Comparison of ENCODE assay signal across 1 fruit fly cellular context in the genomic region with DNA sequence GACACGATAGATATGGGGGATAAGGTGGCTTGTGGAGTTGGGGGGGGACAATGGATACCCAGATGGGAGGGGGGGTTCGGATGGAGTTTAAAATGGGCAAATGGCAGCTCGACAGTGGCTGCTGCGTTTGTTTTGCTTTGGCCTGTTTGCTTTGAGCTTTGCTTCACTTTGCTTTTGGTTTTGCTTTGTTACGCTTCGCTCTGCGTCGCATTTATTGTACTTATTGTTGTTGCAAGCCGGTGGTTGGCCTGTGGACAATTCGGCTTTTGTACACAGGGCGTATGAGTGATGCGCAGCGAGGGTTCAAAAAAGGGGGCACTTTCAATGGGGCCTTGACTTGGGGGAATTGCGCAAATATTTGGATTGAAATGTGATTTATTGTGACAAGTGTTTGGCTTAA.
A peak's percentile ranks its signal among the peaks of the same experiment; 100 is the strongest.
TF ChIP-seq lines count a peak whose summit lies in the region.

No protein-coding gene starts in this region.

TF ChIP-seq in whole organism, embryonic, 481 proteins besides CTCF, POLR2A, EP300 and RAD21 (continued from another document):
- no peak for TF ChIP-seq Lhr (GFP tag; optimal IDR thresholded peaks at IDR 0.05; lab: Kevin White, UChicago)
- no peak for TF ChIP-seq slbo (GFP tag; IDR thresholded peaks at IDR 0.05; lab: Robert Waterston, UW)
- no peak for TF ChIP-seq Usf (GFP tag; optimal IDR thresholded peaks at IDR 0.05; lab: Kevin White, UChicago)
- peak; percentile 23; the same call in 1 of the 2 replicates for TF ChIP-seq ara (GFP tag; IDR thresholded peaks at IDR 0.05; lab: Robert Waterston, UW)
- TF ChIP-seq ftz-f1 (GFP tag; optimal IDR thresholded peaks at IDR 0.05; lab: Kevin White, UChicago), result no peak
- no peak for TF ChIP-seq amos (GFP tag; IDR thresholded peaks at IDR 0.05; lab: Robert Waterston, UW; ENCODE audit: partially characterized antibody)
- no peak for TF ChIP-seq sens-2 (GFP tag; IDR thresholded peaks at IDR 0.05; lab: Robert Waterston, UW)
- no peak for TF ChIP-seq CG7839 (tag; optimal IDR thresholded peaks at IDR 0.05; lab: Kevin White, UChicago)
- TF ChIP-seq Ssrp (tag; optimal IDR thresholded peaks at IDR 0.05; lab: Kevin White, UChicago), result no peak
- peak; percentile 4 for TF ChIP-seq Sry-β (GFP tag; optimal IDR thresholded peaks at IDR 0.05; lab: Kevin White, UChicago)
- TF ChIP-seq CG31388 (GFP tag; optimal IDR thresholded peaks at IDR 0.05; lab: Kevin White, UChicago), result no peak
- TF ChIP-seq ssp (GFP tag; IDR thresholded peaks at IDR 0.05; lab: Robert Waterston, UW), result no peak
- TF ChIP-seq CG17802 (tag; optimal IDR thresholded peaks at IDR 0.05; lab: Kevin White, UChicago), result no peak
- TF ChIP-seq YL-1 (GFP tag; optimal IDR thresholded peaks at IDR 0.05; lab: Kevin White, UChicago), result no peak
- no peak for TF ChIP-seq CG32772 (GFP tag; IDR thresholded peaks at IDR 0.05; lab: Robert Waterston, UW)
- no peak for TF ChIP-seq vfl (GFP tag; optimal IDR thresholded peaks at IDR 0.05; lab: Kevin White, UChicago)
- no peak for TF ChIP-seq CG7556 (GFP tag; optimal IDR thresholded peaks at IDR 0.05; lab: Kevin White, UChicago)
- no peak for TF ChIP-seq CG18011 (GFP tag; optimal IDR thresholded peaks at IDR 0.05; lab: Kevin White, UChicago)
- no peak for TF ChIP-seq CG5245 (GFP tag; optimal IDR thresholded peaks at IDR 0.05; lab: Kevin White, UChicago)
- no peak for TF ChIP-seq CG3065 (GFP tag; optimal IDR thresholded peaks at IDR 0.05; lab: Kevin White, UChicago)
- no peak for TF ChIP-seq CG15269 (tag; optimal IDR thresholded peaks at IDR 0.05; lab: Kevin White, UChicago)
- TF ChIP-seq prd (optimal IDR thresholded peaks at IDR 0.05; lab: Kevin White, UChicago), result no peak
- no peak; the same call in 1 of the 3 replicates for TF ChIP-seq prd (GFP tag; IDR thresholded peaks at IDR 0.05; lab: Robert Waterston, UW)
- TF ChIP-seq CG17568 (GFP tag; optimal IDR thresholded peaks at IDR 0.05; lab: Kevin White, UChicago), result no peak
- 0 out of 2 replicates have a peak, but pooled peaks have one; percentile 14 for TF ChIP-seq vvl (GFP tag; IDR thresholded peaks at IDR 0.05; lab: Robert Waterston, UW)
- no peak for TF ChIP-seq CG1602 (GFP tag; optimal IDR thresholded peaks at IDR 0.05; lab: Kevin White, UChicago)
- no peak for TF ChIP-seq CG10147 (GFP tag; optimal IDR thresholded peaks at IDR 0.05; lab: Kevin White, UChicago)
- no peak for TF ChIP-seq crc (GFP tag; optimal IDR thresholded peaks at IDR 0.05; lab: Kevin White, UChicago)
- TF ChIP-seq Hmr (GFP tag; optimal IDR thresholded peaks at IDR 0.05; lab: Kevin White, UChicago), result no peak
- no peak for TF ChIP-seq CG34224 (GFP tag; IDR thresholded peaks at IDR 0.05; lab: Robert Waterston, UW; ENCODE audit: partially characterized antibody)
- TF ChIP-seq D (optimal IDR thresholded peaks at IDR 0.05; lab: Kevin White, UChicago), result no peak
- TF ChIP-seq D (GFP tag; optimal IDR thresholded peaks at IDR 0.05; lab: Kevin White, UChicago), result no peak
- TF ChIP-seq Fer2 (tag; optimal IDR thresholded peaks at IDR 0.05; lab: Kevin White, UChicago), result no peak
- no peak for TF ChIP-seq psq (GFP tag; optimal IDR thresholded peaks at IDR 0.05; lab: Kevin White, UChicago)
- TF ChIP-seq CG33213 (GFP tag; optimal IDR thresholded peaks at IDR 0.05; lab: Kevin White, UChicago), result no peak
- TF ChIP-seq CG11398 (GFP tag; optimal IDR thresholded peaks at IDR 0.05; lab: Kevin White, UChicago), result no peak
- no peak for TF ChIP-seq dati (GFP tag; IDR thresholded peaks at IDR 0.05; lab: Robert Waterston, UW)
- no peak for TF ChIP-seq GATAe (GFP tag; conservative IDR thresholded peaks at IDR 0.05; lab: Robert Waterston, UW)
- peak; percentile 29 for TF ChIP-seq CG1603 (tag; optimal IDR thresholded peaks at IDR 0.05; lab: Kevin White, UChicago)
- no peak for TF ChIP-seq Nf-YC (tag; optimal IDR thresholded peaks at IDR 0.05; lab: Kevin White, UChicago)
- no peak for TF ChIP-seq shn (GFP tag; optimal IDR thresholded peaks at IDR 0.05; lab: Kevin White, UChicago)
- no peak for TF ChIP-seq Ptx1 (GFP tag; IDR thresholded peaks at IDR 0.05; lab: Robert Waterston, UW)
- no peak for TF ChIP-seq Gsc (GFP tag; IDR thresholded peaks at IDR 0.05; lab: Robert Waterston, UW)
- TF ChIP-seq CG11247 (GFP tag; IDR thresholded peaks at IDR 0.05; lab: Robert Waterston, UW), result no peak
- TF ChIP-seq croc (GFP tag; conservative IDR thresholded peaks at IDR 0.05; lab: Robert Waterston, UW), result no peak
- TF ChIP-seq nom (GFP tag; optimal IDR thresholded peaks at IDR 0.05; lab: Kevin White, UChicago), result no peak
- no peak for TF ChIP-seq CG17912 (GFP tag; optimal IDR thresholded peaks at IDR 0.05; lab: Kevin White, UChicago)
- TF ChIP-seq trem (tag; optimal IDR thresholded peaks at IDR 0.05; lab: Kevin White, UChicago), result no peak
- TF ChIP-seq Stat92E (GFP tag; optimal IDR thresholded peaks at IDR 0.05; lab: Kevin White, UChicago), result no peak
- TF ChIP-seq stwl (tag; optimal IDR thresholded peaks at IDR 0.05; lab: Kevin White, UChicago), result no peak
- no peak for TF ChIP-seq Dfd (GFP tag; optimal IDR thresholded peaks at IDR 0.05; lab: Kevin White, UChicago)
- TF ChIP-seq exex (tag; optimal IDR thresholded peaks at IDR 0.05; lab: Kevin White, UChicago), result no peak
- no peak for TF ChIP-seq caup (GFP tag; optimal IDR thresholded peaks at IDR 0.05; lab: Kevin White, UChicago; ENCODE audit: severe bottlenecking)
- no peak for TF ChIP-seq inv (GFP tag; IDR thresholded peaks at IDR 0.05; lab: Robert Waterston, UW; ENCODE audit: partially characterized antibody)
- no peak for TF ChIP-seq CG9797 (GFP tag; optimal IDR thresholded peaks at IDR 0.05; lab: Kevin White, UChicago)
- TF ChIP-seq Taf1 (GFP tag; IDR thresholded peaks at IDR 0.05; lab: Robert Waterston, UW), result no peak
- 0 out of 3 replicates have a peak, but pooled peaks have one; percentile 41 for TF ChIP-seq ken (GFP tag; IDR thresholded peaks at IDR 0.05; lab: Robert Waterston, UW)
- TF ChIP-seq dan (GFP tag; IDR thresholded peaks at IDR 0.05; lab: Robert Waterston, UW), result no peak
- TF ChIP-seq ttk (GFP tag; IDR thresholded peaks at IDR 0.05; lab: Robert Waterston, UW), result 0 out of 2 replicates have a peak, but pooled peaks have one; percentile 10
- no peak for TF ChIP-seq MBD-R2 (GFP tag; IDR thresholded peaks at IDR 0.05; lab: Robert Waterston, UW)
- TF ChIP-seq CG11456 (GFP tag; IDR thresholded peaks at IDR 0.05; lab: Robert Waterston, UW), result no peak
- no peak for TF ChIP-seq nmo (GFP tag; optimal IDR thresholded peaks at IDR 0.05; lab: Kevin White, UChicago)
- no peak for TF ChIP-seq CG14050 (GFP tag; IDR thresholded peaks at IDR 0.05; lab: Robert Waterston, UW)
- TF ChIP-seq Myb (GFP tag; optimal IDR thresholded peaks at IDR 0.05; lab: Kevin White, UChicago), result no peak
- no peak for TF ChIP-seq br (optimal IDR thresholded peaks at IDR 0.05; lab: Kevin White, UChicago)
- TF ChIP-seq bigmax (GFP tag; optimal IDR thresholded peaks at IDR 0.05; lab: Kevin White, UChicago), result no peak
- no peak for TF ChIP-seq tgo (GFP tag; IDR thresholded peaks at IDR 0.05; lab: Robert Waterston, UW)
- no peak for TF ChIP-seq esg (GFP tag; conservative IDR thresholded peaks at IDR 0.05; lab: Robert Waterston, UW)
- TF ChIP-seq CG34376 (GFP tag; optimal IDR thresholded peaks at IDR 0.05; lab: Kevin White, UChicago), result no peak
- no peak for TF ChIP-seq disco-r (GFP tag; optimal IDR thresholded peaks at IDR 0.05; lab: Kevin White, UChicago)
- peak; percentile 58 for TF ChIP-seq fd64A (GFP tag; optimal IDR thresholded peaks at IDR 0.05; lab: Kevin White, UChicago)
- no peak for TF ChIP-seq Bteb2 (GFP tag; optimal IDR thresholded peaks at IDR 0.05; lab: Kevin White, UChicago)
